Fruit fly (Drosophila melanogaster): ENCODE results near the gene sqz.

sqz gene

dm6 chr3R:19211778-19212177, 47.8 kb downstream of the sqz start, which contains the start of gene cry (continued):
- no peak for TF ChIP-seq bbx (GFP tag; IDR thresholded peaks at IDR 0.05; ENCODE audit: partially characterized antibody)
- no peak for TF ChIP-seq Nf-YA (GFP tag; IDR thresholded peaks at IDR 0.05)
- no peak for TF ChIP-seq CG14860 (GFP tag; IDR thresholded peaks at IDR 0.05; ENCODE audit: partially characterized antibody)
- no peak for TF ChIP-seq CG17328 (GFP tag; IDR thresholded peaks at IDR 0.05)
- no peak for TF ChIP-seq odd (GFP tag; optimal IDR thresholded peaks at IDR 0.05)
- no peak for TF ChIP-seq CTCF (GFP tag; optimal IDR thresholded peaks at IDR 0.05)
- TF ChIP-seq CG10565 (GFP tag; optimal IDR thresholded peaks at IDR 0.05) = no peak
- no peak for TF ChIP-seq CG13123 (GFP tag; optimal IDR thresholded peaks at IDR 0.05)
- no peak for TF ChIP-seq trh (GFP tag; optimal IDR thresholded peaks at IDR 0.05)
- no peak for TF ChIP-seq crc (GFP tag; optimal IDR thresholded peaks at IDR 0.05)
- TF ChIP-seq Fer1 (GFP tag; optimal IDR thresholded peaks at IDR 0.05) = no peak
- TF ChIP-seq CG6791 (GFP tag; IDR thresholded peaks at IDR 0.05; ENCODE audit: partially characterized antibody) = no peak
- TF ChIP-seq gfzf (GFP tag; optimal IDR thresholded peaks at IDR 0.05) = no peak
- no peak for TF ChIP-seq lilli (GFP tag; optimal IDR thresholded peaks at IDR 0.05)
- TF ChIP-seq CG3995 (GFP tag; optimal IDR thresholded peaks at IDR 0.05) = no peak
- TF ChIP-seq CG6854 (GFP tag; optimal IDR thresholded peaks at IDR 0.05) = no peak
- peak; percentile 80 for TF ChIP-seq dmrt99B (tag; optimal IDR thresholded peaks at IDR 0.05)
- TF ChIP-seq Myb (GFP tag; optimal IDR thresholded peaks at IDR 0.05) = no peak
- no peak for TF ChIP-seq peb (GFP tag; IDR thresholded peaks at IDR 0.05)
- no peak for TF ChIP-seq Aef1 (GFP tag; IDR thresholded peaks at IDR 0.05)
- TF ChIP-seq disco-r (GFP tag; optimal IDR thresholded peaks at IDR 0.05) = no peak
- peak; percentile 75 for TF ChIP-seq dmrt11E (tag; optimal IDR thresholded peaks at IDR 0.05)
- no peak for TF ChIP-seq pan (optimal IDR thresholded peaks at IDR 0.05)
- peak in 1 of 2 experiments; percentile 32 for TF ChIP-seq pan (GFP tag; optimal IDR thresholded peaks at IDR 0.05 in 1 of 2, IDR thresholded peaks at IDR 0.05 in 1 of 2)
- TF ChIP-seq org-1 (GFP tag; optimal IDR thresholded peaks at IDR 0.05) = peak; percentile 26
- TF ChIP-seq CG9215 (GFP tag; IDR thresholded peaks at IDR 0.05) = 0 out of 2 replicates have a peak, but pooled peaks have one; percentile 14
- TF ChIP-seq ttk (GFP tag; IDR thresholded peaks at IDR 0.05) = no peak
- TF ChIP-seq CG1647 (GFP tag; optimal IDR thresholded peaks at IDR 0.05) = no peak
- TF ChIP-seq corto (GFP tag; optimal IDR thresholded peaks at IDR 0.05) = no peak
- TF ChIP-seq Elba2 (GFP tag; optimal IDR thresholded peaks at IDR 0.05) = no peak
- TF ChIP-seq zf30C (GFP tag; optimal IDR thresholded peaks at IDR 0.05) = no peak
- TF ChIP-seq da (GFP tag; optimal IDR thresholded peaks at IDR 0.05) = no peak
- no peak for TF ChIP-seq run (tag; optimal IDR thresholded peaks at IDR 0.05)
- TF ChIP-seq Doc2 (GFP tag; IDR thresholded peaks at IDR 0.05) = no peak
- TF ChIP-seq CG9817 (tag; optimal IDR thresholded peaks at IDR 0.05) = no peak
- TF ChIP-seq Atf6 (GFP tag; IDR thresholded peaks at IDR 0.05) = no peak
- no peak for TF ChIP-seq ac (GFP tag; optimal IDR thresholded peaks at IDR 0.05)
- no peak for TF ChIP-seq nerfin-2 (GFP tag; IDR thresholded peaks at IDR 0.05; ENCODE audit: partially characterized antibody)
- TF ChIP-seq ranshi (GFP tag; IDR thresholded peaks at IDR 0.05) = no peak
- TF ChIP-seq her (GFP tag; optimal IDR thresholded peaks at IDR 0.05) = no peak
- peak in 1 of 2 experiments; percentile 45 for TF ChIP-seq dpn (GFP tag; optimal IDR thresholded peaks at IDR 0.05)
- TF ChIP-seq CG17186 (GFP tag; optimal IDR thresholded peaks at IDR 0.05) = no peak
- no peak for TF ChIP-seq cas (GFP tag; IDR thresholded peaks at IDR 0.05)
- no peak for TF ChIP-seq Rfx (GFP tag; IDR thresholded peaks at IDR 0.05)
- TF ChIP-seq croc (GFP tag; conservative IDR thresholded peaks at IDR 0.05) = peak; percentile 49; the same call in 1 of the 3 replicates
- TF ChIP-seq CG17361 (GFP tag; IDR thresholded peaks at IDR 0.05) = peak; percentile 82
- TF ChIP-seq fru (optimal IDR thresholded peaks at IDR 0.05) = no peak
- TF ChIP-seq al (GFP tag; IDR thresholded peaks at IDR 0.05) = no peak
- no peak for TF ChIP-seq Sin3A (optimal IDR thresholded peaks at IDR 0.05)
- TF ChIP-seq CG13624 (GFP tag; optimal IDR thresholded peaks at IDR 0.05) = no peak
- TF ChIP-seq CG12942 (GFP tag; optimal IDR thresholded peaks at IDR 0.05) = peak; percentile 2
- peak; percentile 16 for TF ChIP-seq CG5245 (GFP tag; optimal IDR thresholded peaks at IDR 0.05)
- TF ChIP-seq D (optimal IDR thresholded peaks at IDR 0.05) = no peak
- peak; percentile 70 for TF ChIP-seq D (GFP tag; optimal IDR thresholded peaks at IDR 0.05)
- no peak for TF ChIP-seq HmgD (GFP tag; optimal IDR thresholded peaks at IDR 0.05)

Measured in whole organism, embryonic.